Fruit fly (Drosophila melanogaster) whole organism, pupa: ENCODE measurements around the gene mgl.
A peak's percentile ranks its signal among the peaks of the same experiment; 100 is the strongest.

Experiments
- CG10348 ChIP-seq: fragments of 200-800 bp; sonication (Bioruptor generic); IDR thresholded peaks from 2 replicates; pipeline ENCODE4 v1.3.6; 2022; ENCODE audit warnings: missing biosample characterization, missing genetic modification characterization
- CG12605 ChIP-seq: fragments of 200-800 bp; sonication (Bioruptor generic); IDR thresholded peaks from 2 replicates; pipeline ENCODE4 v1.3.6; 2022; ENCODE audit warnings: missing biosample characterization, missing genetic modification characterization
- CG13204 ChIP-seq: fragments of 200-800 bp; sonication (Bioruptor generic); optimal IDR thresholded peaks from 2 replicates; lab custom pipeline; 2018; ENCODE audit warnings: missing biosample characterization, mild to moderate bottlenecking, missing genetic modification characterization, moderate library complexity
- CG14655 ChIP-seq: fragments of 200-800 bp; sonication (Bioruptor generic); optimal IDR thresholded peaks from 3 replicates; lab custom pipeline; 2017; ENCODE audit warnings: mild to moderate bottlenecking, missing biosample characterization, missing genetic modification reagents, missing genetic modification characterization
- CG15710 ChIP-seq: fragments of 200-800 bp; sonication (Bioruptor generic); optimal IDR thresholded peaks from 2 replicates; lab custom pipeline; 2018; ENCODE audit warnings: missing biosample characterization, mild to moderate bottlenecking, missing genetic modification characterization, moderate library complexity
- CG17806 ChIP-seq: fragments of 200-800 bp; sonication (Bioruptor generic); optimal IDR thresholded peaks from 2 replicates; lab custom pipeline; 2018; ENCODE audit warnings: missing biosample characterization, mild to moderate bottlenecking, missing genetic modification characterization, moderate library complexity
- CG32121 ChIP-seq: fragments of 200-800 bp; sonication (Bioruptor generic); IDR thresholded peaks from 2 replicates; pipeline ENCODE4 v1.3.6; 2022; ENCODE audit warnings: missing biosample characterization, missing genetic modification characterization
- CG34367 ChIP-seq: fragments of 200-800 bp; sonication (Bioruptor generic); optimal IDR thresholded peaks from 2 replicates; lab custom pipeline; 2018; ENCODE audit warnings: missing biosample characterization, mild to moderate bottlenecking, missing genetic modification characterization
- CG4496 ChIP-seq: fragments of 200-800 bp; sonication (Bioruptor generic); IDR thresholded peaks from 3 replicates; pipeline ENCODE4 v1.3.6; 2022; ENCODE audit warnings: missing biosample characterization, missing genetic modification characterization
- CG8159 ChIP-seq: fragments of 200-800 bp; sonication (Bioruptor generic); optimal IDR thresholded peaks from 3 replicates; lab custom pipeline; 2018; ENCODE audit warnings: missing biosample characterization, mild to moderate bottlenecking, missing genetic modification characterization, moderate library complexity
- CG8301 ChIP-seq: fragments of 200-800 bp; sonication (Bioruptor generic); optimal IDR thresholded peaks from 2 replicates; lab custom pipeline; 2018; ENCODE audit warnings: missing biosample characterization, mild to moderate bottlenecking, missing genetic modification characterization
- CG9948 ChIP-seq: fragments of 200-800 bp; sonication (Bioruptor generic); optimal IDR thresholded peaks from 2 replicates; lab custom pipeline; 2018; ENCODE audit warnings: missing biosample characterization, mild to moderate bottlenecking, missing genetic modification characterization, moderate library complexity
- D1 ChIP-seq: fragments of 200-800 bp; sonication (Bioruptor generic); optimal IDR thresholded peaks from 2 replicates; lab custom pipeline; 2018; ENCODE audit warnings: missing biosample characterization, mild to moderate bottlenecking, missing genetic modification characterization, moderate library complexity
- EcR ChIP-seq: fragments of 200-800 bp; sonication (Bioruptor generic); optimal IDR thresholded peaks from 3 replicates; lab custom pipeline; 2019; ENCODE audit warnings: missing biosample characterization, missing genetic modification characterization, mild to moderate bottlenecking, moderate library complexity, missing genetic modification reagents
- Ets98B ChIP-seq: fragments of 200-800 bp; sonication (Bioruptor generic); IDR thresholded peaks from 2 replicates; pipeline ENCODE4 v1.3.6; 2022; ENCODE audit warnings: missing biosample characterization, missing genetic modification characterization
- Pif1A ChIP-seq: fragments of 200-800 bp; sonication (Bioruptor generic); optimal IDR thresholded peaks from 3 replicates; lab custom pipeline; 2016; ENCODE audit warnings: missing biosample characterization, missing genetic modification characterization
- Pif1B ChIP-seq: fragments of 200-800 bp; sonication (Bioruptor generic); optimal IDR thresholded peaks from 3 replicates; lab custom pipeline; 2016; ENCODE audit warnings: missing biosample characterization, missing genetic modification characterization
- Snoo ChIP-seq: fragments of 200-800 bp; sonication (Bioruptor generic); optimal IDR thresholded peaks from 3 replicates; lab custom pipeline; 2017; ENCODE audit warnings: missing biosample characterization, mild to moderate bottlenecking, missing genetic modification characterization, inconsistent platforms
- fd96Ca ChIP-seq: fragments of 200-800 bp; sonication (Bioruptor generic); IDR thresholded peaks from 3 replicates; pipeline ENCODE4 v1.3.6; 2022; ENCODE audit warnings: missing biosample characterization, missing genetic modification characterization
- gl ChIP-seq: fragments of 200-800 bp; sonication (Bioruptor generic); optimal IDR thresholded peaks from 2 replicates; lab custom pipeline; 2018; ENCODE audit warnings: missing biosample characterization, mild to moderate bottlenecking, missing genetic modification characterization
- rn ChIP-seq: fragments of 200-800 bp; sonication (Bioruptor generic); IDR thresholded peaks from 2 replicates; pipeline ENCODE4 v1.3.6; 2022; ENCODE audit warnings: missing biosample characterization, missing genetic modification characterization

The mgl gene

DNA sequence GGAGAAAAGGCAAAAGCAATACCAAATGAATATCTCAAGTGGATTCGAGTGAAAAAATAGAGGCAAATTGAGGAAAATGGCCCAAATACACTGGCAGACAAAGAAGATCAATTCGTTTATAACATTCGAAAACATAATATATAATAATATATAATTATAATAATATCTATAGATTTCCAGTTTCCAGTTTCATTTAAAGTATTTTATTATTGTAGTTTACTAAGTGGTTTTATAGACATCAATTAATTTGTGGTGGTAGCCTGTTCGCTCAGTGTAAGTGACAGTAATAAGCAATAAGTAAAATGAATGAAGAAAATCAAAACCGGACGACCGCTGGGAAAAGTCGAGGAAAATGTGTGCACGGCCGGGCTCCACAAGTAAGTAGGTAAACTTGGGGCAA is 149.6 kb downstream of the mgl start:
- TF ChIP-seq Snoo: no peak
- TF ChIP-seq Pif1A (GFP tag; lab: Kevin White, UChicago): no peak
- no peak for TF ChIP-seq fd96Ca (GFP tag; lab: Robert Waterston, UW)
- TF ChIP-seq CG34367 (tag; lab: Kevin White, UChicago): no peak
- peak; percentile 2 for TF ChIP-seq CG14655 (GFP tag; lab: Kevin White, UChicago)
- peak; percentile 29; the same call in 1 of the 2 replicates for TF ChIP-seq CG32121 (GFP tag; lab: Robert Waterston, UW)
- TF ChIP-seq Pif1B (GFP tag; lab: Kevin White, UChicago): no peak
- 0 out of 3 replicates have a peak, but pooled peaks have one; percentile 29 for TF ChIP-seq CG4496 (GFP tag; lab: Robert Waterston, UW)
- no peak for TF ChIP-seq CG15710 (tag; lab: Kevin White, UChicago)

DNA sequence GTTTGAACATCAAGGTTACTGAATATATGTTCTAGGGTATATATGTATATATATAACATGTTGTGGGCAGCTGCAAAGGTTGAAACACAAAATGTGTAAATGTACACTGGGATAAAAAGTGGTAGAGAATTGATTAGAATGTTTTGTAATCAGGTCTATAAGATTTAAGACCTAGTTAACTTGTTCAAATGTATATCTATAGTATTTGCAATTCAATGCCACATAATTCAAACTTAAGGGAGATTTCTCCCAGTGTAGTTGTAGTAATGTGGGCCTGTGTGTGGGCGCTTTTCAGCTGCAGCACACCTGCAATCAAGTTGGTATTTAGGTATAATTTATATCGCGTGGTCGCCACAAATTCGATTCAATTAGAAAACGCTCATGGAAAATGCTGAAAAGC is 150.7 kb downstream of the mgl start:
- no peak for TF ChIP-seq CG13204 (GFP tag; lab: Kevin White, UChicago)
- peak; percentile 40 for TF ChIP-seq CG8301 (tag; lab: Kevin White, UChicago)
- TF ChIP-seq CG4496 (GFP tag; lab: Robert Waterston, UW): peak; percentile 69; the same call in 2 of the 3 replicates
- peak; percentile 20 for TF ChIP-seq CG17806 (tag; lab: Kevin White, UChicago)
- no peak for TF ChIP-seq Pif1B (GFP tag; lab: Kevin White, UChicago)
- TF ChIP-seq CG14655 (GFP tag; lab: Kevin White, UChicago): peak; percentile 38
- no peak for TF ChIP-seq CG9948 (tag; lab: Kevin White, UChicago)
- no peak for TF ChIP-seq CG34367 (tag; lab: Kevin White, UChicago)
- no peak for TF ChIP-seq Pif1A (GFP tag; lab: Kevin White, UChicago)
- no peak for TF ChIP-seq fd96Ca (GFP tag; lab: Robert Waterston, UW)
- TF ChIP-seq CG10348 (GFP tag; lab: Robert Waterston, UW): no peak
- peak; percentile 53 for TF ChIP-seq Ets98B (GFP tag; lab: Robert Waterston, UW)
- no peak for TF ChIP-seq CG12605 (GFP tag; lab: Robert Waterston, UW)
- no peak for TF ChIP-seq CG15710 (tag; lab: Kevin White, UChicago)
- TF ChIP-seq D1 (tag; lab: Kevin White, UChicago): no peak
- no peak for TF ChIP-seq gl (tag; lab: Kevin White, UChicago)
- TF ChIP-seq CG32121 (GFP tag; lab: Robert Waterston, UW): peak; percentile 48
- TF ChIP-seq Snoo: no peak

DNA sequence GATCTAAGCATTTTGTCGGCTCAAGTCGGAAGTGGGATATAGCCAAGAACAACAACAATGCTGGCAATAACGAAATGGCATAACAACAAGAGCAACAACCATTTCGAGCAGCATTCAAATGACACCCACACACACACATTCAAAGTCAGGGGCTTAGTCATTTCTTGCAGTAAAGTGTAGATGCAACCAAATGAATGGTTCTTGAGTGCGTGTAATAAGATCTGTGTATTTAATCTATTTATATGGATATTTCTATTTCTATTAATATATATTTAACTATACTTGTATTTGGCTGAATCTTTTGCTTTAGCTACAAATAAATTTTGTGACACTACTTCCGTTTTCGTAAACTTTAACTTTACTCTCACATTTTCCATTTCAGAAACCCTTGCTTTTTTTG is 152.2 kb downstream of the mgl start:
- no peak for TF ChIP-seq D1 (tag; lab: Kevin White, UChicago)
- no peak for TF ChIP-seq CG17806 (tag; lab: Kevin White, UChicago)
- peak; percentile 52 for TF ChIP-seq CG14655 (GFP tag; lab: Kevin White, UChicago)
- peak; percentile 11 for TF ChIP-seq CG8301 (tag; lab: Kevin White, UChicago)

DNA sequence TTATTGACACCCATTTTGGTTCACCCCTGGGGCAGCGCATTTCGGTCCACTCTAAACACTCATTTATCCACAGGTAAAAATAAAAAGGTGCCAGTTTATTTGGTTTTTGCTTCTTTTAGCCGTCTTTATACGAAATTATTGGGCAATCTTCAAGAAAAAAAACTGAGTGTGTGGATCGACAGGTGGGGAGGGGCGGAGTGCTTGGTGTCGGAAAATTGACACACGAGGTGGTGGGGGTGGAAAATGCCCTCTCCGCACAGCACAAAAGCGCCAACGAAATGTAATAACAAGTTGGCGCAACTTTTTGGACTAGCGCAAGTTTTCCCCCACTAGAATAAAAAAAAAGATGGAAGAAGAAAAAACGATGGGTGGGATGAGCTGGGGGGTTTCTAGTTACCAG is 154.4 kb downstream of the mgl start:
- TF ChIP-seq CG8159 (tag; lab: Kevin White, UChicago) (peak; percentile 48), gl (tag; lab: Kevin White, UChicago) (no peak)

DNA sequence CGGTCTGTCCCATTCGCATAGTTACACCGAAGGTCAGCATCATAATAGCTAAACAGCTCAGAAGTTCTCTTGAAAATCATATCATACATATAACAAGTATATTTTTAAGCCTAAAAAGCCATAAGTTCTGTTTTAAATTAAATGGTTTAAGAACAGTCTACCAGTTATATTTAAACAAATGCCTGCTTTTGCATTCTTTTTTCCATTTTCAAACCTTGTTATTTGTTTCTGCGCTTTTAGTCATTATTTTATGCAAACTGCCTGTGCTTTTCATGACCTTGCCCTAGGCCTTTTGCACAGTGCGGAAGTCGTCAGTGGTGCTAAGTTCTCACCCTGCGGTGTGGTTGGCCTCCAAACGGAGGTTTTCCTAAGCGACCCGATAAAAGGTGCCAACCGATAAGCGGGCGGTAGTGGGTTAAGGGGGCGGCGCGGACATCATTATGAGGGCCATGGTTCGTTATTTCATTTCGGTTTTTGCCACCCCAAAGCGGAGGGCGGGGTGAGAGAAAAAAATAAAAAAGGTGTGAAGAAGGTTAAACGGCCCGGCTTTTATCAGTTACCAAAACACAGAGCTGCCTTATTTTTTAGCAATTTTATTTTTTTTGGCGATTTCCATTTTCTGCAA is 155.3 kb downstream of the mgl start:
- TF ChIP-seq Pif1A (GFP tag; lab: Kevin White, UChicago): peak; percentile 47
- no peak for TF ChIP-seq CG4496 (GFP tag; lab: Robert Waterston, UW)
- TF ChIP-seq CG9948 (tag; lab: Kevin White, UChicago): peak; percentile 54
- peak; percentile 71 for TF ChIP-seq CG8301 (tag; lab: Kevin White, UChicago)
- TF ChIP-seq CG32121 (GFP tag; lab: Robert Waterston, UW): no peak; the same call in 1 of the 2 replicates
- peak; percentile 38 for TF ChIP-seq CG17806 (tag; lab: Kevin White, UChicago)
- TF ChIP-seq CG14655 (GFP tag; lab: Kevin White, UChicago): peak; percentile 74
- TF ChIP-seq Pif1B (GFP tag; lab: Kevin White, UChicago): peak; percentile 36
- TF ChIP-seq Snoo: peak; percentile 68
- peak; percentile 22 for TF ChIP-seq CG34367 (tag; lab: Kevin White, UChicago)
- TF ChIP-seq CG12605 (GFP tag; lab: Robert Waterston, UW): no peak
- TF ChIP-seq CG15710 (tag; lab: Kevin White, UChicago): peak; percentile 70
- TF ChIP-seq CG8159 (tag; lab: Kevin White, UChicago): peak; percentile 80
- no peak for TF ChIP-seq gl (tag; lab: Kevin White, UChicago)
- TF ChIP-seq, all 21 proteins: peak for 10

DNA sequence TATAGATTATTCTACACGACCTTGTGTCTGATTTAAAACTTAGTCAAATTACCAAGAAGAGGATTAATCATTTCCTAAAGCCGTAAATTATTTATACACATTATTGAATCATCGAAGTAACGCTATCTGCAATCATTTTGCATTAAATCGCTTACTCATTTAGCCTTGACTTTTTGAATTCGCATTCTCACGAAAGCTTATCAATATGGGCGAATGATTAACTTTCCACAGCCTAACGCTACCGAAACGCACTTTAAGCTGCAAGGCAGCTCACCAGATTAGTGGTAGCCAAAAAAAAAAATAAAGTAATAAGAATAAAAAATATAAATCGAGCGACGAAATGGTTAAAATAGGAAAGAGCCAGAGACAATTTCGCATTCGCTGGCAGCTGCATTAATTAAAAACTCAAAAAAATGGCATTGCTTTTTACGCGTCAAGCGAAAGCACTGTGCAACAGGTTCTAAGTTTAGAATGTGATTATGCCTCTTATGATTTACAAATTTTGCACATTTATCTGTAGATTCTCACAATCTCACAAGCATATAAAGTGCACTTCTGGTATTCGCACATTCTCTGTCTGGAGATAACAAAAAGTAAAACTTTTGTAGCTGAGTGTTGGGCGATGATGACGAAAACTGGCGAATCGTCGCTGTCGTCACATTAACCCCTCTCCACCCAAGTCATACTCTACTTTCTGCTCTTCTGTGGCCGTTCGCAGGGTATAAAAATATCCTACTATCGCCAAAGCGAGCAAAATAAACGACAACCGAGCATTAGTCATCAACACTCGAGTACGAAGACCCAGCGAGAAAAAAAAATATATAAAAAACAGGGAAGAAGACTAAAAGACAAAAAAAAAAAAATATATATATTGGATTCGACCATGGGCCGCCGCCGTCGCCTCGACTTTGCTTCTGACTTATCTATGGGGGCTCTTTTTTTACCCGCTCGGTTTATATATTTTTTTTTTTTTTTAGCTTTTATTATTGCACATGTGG is 156.2 kb downstream of the mgl start:
- peak; percentile 85 for TF ChIP-seq CG15710 (tag; lab: Kevin White, UChicago)
- peak; percentile 86 for TF ChIP-seq CG17806 (tag; lab: Kevin White, UChicago)
- peak; percentile 79 for TF ChIP-seq CG34367 (tag; lab: Kevin White, UChicago)
- TF ChIP-seq gl (tag; lab: Kevin White, UChicago): peak; percentile 76
- peak; percentile 83 for TF ChIP-seq CG14655 (GFP tag; lab: Kevin White, UChicago)
- peak; percentile 80 for TF ChIP-seq Pif1B (GFP tag; lab: Kevin White, UChicago)
- peak; percentile 94 for TF ChIP-seq CG4496 (GFP tag; lab: Robert Waterston, UW)
- peak; percentile 89 for TF ChIP-seq Pif1A (GFP tag; lab: Kevin White, UChicago)
- peak; percentile 62 for TF ChIP-seq CG12605 (GFP tag; lab: Robert Waterston, UW)
- TF ChIP-seq CG8301 (tag; lab: Kevin White, UChicago): peak; percentile 85
- peak; percentile 74 for TF ChIP-seq CG9948 (tag; lab: Kevin White, UChicago)
- peak; percentile 59 for TF ChIP-seq CG10348 (GFP tag; lab: Robert Waterston, UW)
- TF ChIP-seq EcR (GFP tag; lab: Kevin White, UChicago): peak; percentile 84
- peak; percentile 59 for TF ChIP-seq D1 (tag; lab: Kevin White, UChicago)
- peak; percentile 87 for TF ChIP-seq CG8159 (tag; lab: Kevin White, UChicago)
- peak; percentile 57 for TF ChIP-seq rn (GFP tag; lab: Robert Waterston, UW)
- TF ChIP-seq CG32121 (GFP tag; lab: Robert Waterston, UW): peak; percentile 86
- peak; percentile 96 for TF ChIP-seq Snoo
- TF ChIP-seq CG13204 (GFP tag; lab: Kevin White, UChicago): peak; percentile 23
- TF ChIP-seq Ets98B (GFP tag; lab: Robert Waterston, UW): peak; percentile 88
- TF ChIP-seq fd96Ca (GFP tag; lab: Robert Waterston, UW): peak; percentile 90
